Fruit fly (Drosophila melanogaster): ENCODE results near the gene ash1.

DNA sequence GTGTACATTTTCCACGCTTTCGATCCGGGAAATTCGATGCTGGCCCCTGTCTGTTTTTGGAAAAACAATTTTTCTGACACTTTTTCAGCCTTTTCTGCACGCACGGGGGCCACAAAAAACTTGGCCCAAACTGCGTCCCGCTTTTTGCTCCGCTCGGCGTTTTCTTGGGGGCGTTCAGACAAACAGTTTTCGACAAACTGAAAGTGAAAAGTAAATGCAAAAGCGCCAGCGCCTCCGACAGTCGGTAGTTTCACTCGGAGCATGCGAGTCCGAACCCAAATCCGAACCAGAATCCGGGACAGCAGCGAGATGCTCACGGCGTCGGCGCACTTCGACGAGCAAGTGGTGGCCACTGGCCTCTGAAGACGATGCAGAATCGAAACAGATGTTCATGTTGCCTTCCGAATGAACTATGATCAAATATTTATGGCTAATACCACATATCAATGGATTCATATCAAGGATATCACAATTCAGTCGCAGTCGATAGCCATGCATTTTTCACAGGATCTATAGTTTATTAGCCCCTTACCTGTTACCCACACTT is 14.1 kb downstream of the ash1 start, which contains the start of gene Shal:
- TF ChIP-seq Sin3A (optimal IDR thresholded peaks at IDR 0.05) (no peak), ttk (optimal IDR thresholded peaks at IDR 0.05) (no peak), Myc (optimal IDR thresholded peaks at IDR 0.05) (no peak), insv (optimal IDR thresholded peaks at IDR 0.05) (no peak)
